Fruit fly (Drosophila melanogaster) whole organism, adult: ENCODE results near the gene Tre1.

ENCODE experiments used
- CG11617 ChIP-seq: fragments of 200-800 bp; sonication (Bioruptor generic); optimal IDR thresholded peaks from 2 replicates; lab custom pipeline; 2017; ENCODE audit warnings: mild to moderate bottlenecking, missing biosample characterization, missing genetic modification reagents, missing genetic modification characterization
- CG12768 ChIP-seq: fragments of 200-800 bp; sonication (Bioruptor generic); optimal IDR thresholded peaks from 2 replicates; lab custom pipeline; 2017; ENCODE audit warnings: missing biosample characterization, missing genetic modification characterization, mild to moderate bottlenecking, moderate library complexity, missing genetic modification reagents
- CG14711 ChIP-seq: fragments of 200-800 bp; sonication (Bioruptor generic); optimal IDR thresholded peaks from 2 replicates; lab custom pipeline; 2018; ENCODE audit warnings: missing biosample characterization, mild to moderate bottlenecking, missing genetic modification characterization, moderate library complexity
- CG1620 ChIP-seq: fragments of 200-800 bp; sonication (Bioruptor generic); optimal IDR thresholded peaks from 2 replicates; lab custom pipeline; 2016; ENCODE audit warnings: missing biosample characterization, missing genetic modification characterization
- CG33017 ChIP-seq: fragments of 200-800 bp; sonication (Bioruptor generic); optimal IDR thresholded peaks from 2 replicates; lab custom pipeline; 2018; ENCODE audit warnings: missing biosample characterization, mild to moderate bottlenecking, missing genetic modification characterization, moderate library complexity
- CG5204 ChIP-seq: fragments of 200-800 bp; sonication (Bioruptor generic); optimal IDR thresholded peaks from 2 replicates; lab custom pipeline; 2016; ENCODE audit warnings: missing biosample characterization, missing genetic modification characterization
- CG7045 ChIP-seq: fragments of 200-800 bp; sonication (Bioruptor generic); optimal IDR thresholded peaks from 2 replicates; lab custom pipeline; 2017; ENCODE audit warnings: missing biosample characterization, mild to moderate bottlenecking, missing genetic modification characterization
- CG7101 ChIP-seq: fragments of 200-800 bp; sonication (Bioruptor generic); optimal IDR thresholded peaks from 2 replicates; lab custom pipeline; 2018; ENCODE audit warnings: missing biosample characterization, mild to moderate bottlenecking, missing genetic modification characterization, moderate library complexity
- Clk ChIP-seq: fragments of 200-800 bp; sonication (Bioruptor generic); optimal IDR thresholded peaks from 2 replicates; lab custom pipeline; 2017; ENCODE audit warnings: missing biosample characterization, missing genetic modification characterization
- Crg-1 ChIP-seq: fragments of 200-800 bp; sonication (Bioruptor generic); optimal IDR thresholded peaks from 2 replicates; lab custom pipeline; 2016; ENCODE audit warnings: missing biosample characterization, missing genetic modification characterization
- Hr96 ChIP-seq: fragments of 200-800 bp; sonication (Bioruptor generic); optimal IDR thresholded peaks from 2 replicates; lab custom pipeline; 2016; ENCODE audit warnings: missing biosample characterization, missing genetic modification characterization
- Mnt ChIP-seq: fragments of 200-800 bp; sonication (Bioruptor generic); optimal IDR thresholded peaks from 2 replicates; lab custom pipeline; 2016; ENCODE audit warnings: missing biosample characterization, mild to moderate bottlenecking, missing genetic modification characterization
- bab1 ChIP-seq: fragments of 200-800 bp; sonication (Bioruptor generic); optimal IDR thresholded peaks from 3 replicates; lab custom pipeline; 2019; ENCODE audit warnings: missing biosample characterization, mild to moderate bottlenecking, missing genetic modification characterization, moderate library complexity
- cic ChIP-seq: fragments of 200-800 bp; sonication (Bioruptor generic); optimal IDR thresholded peaks from 2 replicates; lab custom pipeline; 2017; ENCODE audit warnings: missing biosample characterization, mild to moderate bottlenecking, missing genetic modification characterization, moderate library complexity
- cnc ChIP-seq, 2 experiments: fragments of >200 bp; optimal IDR thresholded peaks; 2 replicates each; lab custom pipeline; 2017
- kay ChIP-seq: fragments of 200-800 bp; sonication (Bioruptor generic); peaks from one replicate; lab custom pipeline; 2016; ENCODE audit warnings: missing biosample characterization, missing genetic modification characterization, borderline replicate concordance
- ovo ChIP-seq: fragments of 200-800 bp; sonication (Bioruptor generic); optimal IDR thresholded peaks from 2 replicates; lab custom pipeline; 2016; ENCODE audit warnings: missing biosample characterization, missing genetic modification characterization
- pad ChIP-seq: fragments of 200-800 bp; sonication (Bioruptor generic); optimal IDR thresholded peaks from 3 replicates; lab custom pipeline; 2017; ENCODE audit warnings: missing biosample characterization, missing genetic modification characterization, mild to moderate bottlenecking, moderate library complexity, missing genetic modification reagents
- tj ChIP-seq: fragments of 200-800 bp; sonication (Bioruptor generic); optimal IDR thresholded peaks from 3 replicates; lab custom pipeline; 2017; ENCODE audit warnings: missing biosample characterization, mild to moderate bottlenecking, missing genetic modification characterization, moderate library complexity
- toe ChIP-seq: fragments of 200-800 bp; sonication (Bioruptor generic); optimal IDR thresholded peaks from 2 replicates; lab custom pipeline; 2016; ENCODE audit warnings: missing biosample characterization, missing genetic modification characterization

Tre1 gene

dm6 chrX:5717741-5718475 lies 38.1 kb upstream of the Tre1 start, which contains the start of gene CG33080:
CG33080 (minus strand) TSS chrX:5717778.
- TF ChIP-seq CG12768, result no peak
- TF ChIP-seq Mnt (GFP tag; lab: Kevin White, UChicago), result no peak
- TF ChIP-seq CG1620 (GFP tag; lab: Kevin White, UChicago), result no peak
- no peak for TF ChIP-seq Crg-1 (GFP tag; lab: Kevin White, UChicago)
- no peak for TF ChIP-seq ovo (GFP tag; lab: Kevin White, UChicago)
- TF ChIP-seq bab1 (GFP tag; lab: Kevin White, UChicago), result no peak
- TF ChIP-seq CG7045, result no peak
- peak; percentile 3 for TF ChIP-seq CG7101 (tag; lab: Kevin White, UChicago)
- TF ChIP-seq CG5204 (GFP tag; lab: Kevin White, UChicago), result no peak
- TF ChIP-seq pad (GFP tag; lab: Kevin White, UChicago), result no peak
- no peak for TF ChIP-seq cnc (optimal IDR thresholded peaks at IDR 0.05; lab: Kevin White, UChicago)
- TF ChIP-seq CG33017, result no peak
- no peak for TF ChIP-seq Clk
- TF ChIP-seq CG14711 (tag; lab: Kevin White, UChicago), result peak; percentile 2
- TF ChIP-seq tj (GFP tag; lab: Kevin White, UChicago), result no peak
- no peak for TF ChIP-seq Hr96 (GFP tag; lab: Kevin White, UChicago)
- no peak for TF ChIP-seq toe (GFP tag; lab: Kevin White, UChicago)

dm6 chrX:5715455-5716227 lies 35.9 kb upstream of the Tre1 start:
- TF ChIP-seq CG33017 (peak; percentile 23), kay (GFP tag; lab: Kevin White, UChicago) (no peak), cnc (optimal IDR thresholded peaks at IDR 0.05; lab: Kevin White, UChicago) (no peak), CG7045 (no peak), Clk (no peak), cic (GFP tag; lab: Kevin White, UChicago) (no peak), CG7101 (tag; lab: Kevin White, UChicago) (peak; percentile 12), CG11617 (GFP tag; lab: Kevin White, UChicago) (peak; percentile 47), ovo (GFP tag; lab: Kevin White, UChicago) (peak; percentile 23), Crg-1 (GFP tag; lab: Kevin White, UChicago) (no peak), CG5204 (GFP tag; lab: Kevin White, UChicago) (no peak), CG12768 (no peak), CG14711 (tag; lab: Kevin White, UChicago) (no peak)

dm6 chrX:5714786-5715185 lies 35.0 kb upstream of the Tre1 start:
- TF ChIP-seq kay (GFP tag; lab: Kevin White, UChicago) (no peak), Crg-1 (GFP tag; lab: Kevin White, UChicago) (no peak), CG14711 (tag; lab: Kevin White, UChicago) (no peak), cnc (optimal IDR thresholded peaks at IDR 0.05; lab: Kevin White, UChicago) (no peak), Mnt (GFP tag; lab: Kevin White, UChicago) (no peak), cic (GFP tag; lab: Kevin White, UChicago) (no peak), CG7101 (tag; lab: Kevin White, UChicago) (no peak), tj (GFP tag; lab: Kevin White, UChicago) (no peak), pad (GFP tag; lab: Kevin White, UChicago) (no peak), ovo (GFP tag; lab: Kevin White, UChicago) (no peak), Clk (no peak), Hr96 (GFP tag; lab: Kevin White, UChicago) (no peak), CG12768 (no peak), CG1620 (GFP tag; lab: Kevin White, UChicago) (no peak), CG11617 (GFP tag; lab: Kevin White, UChicago) (no peak), bab1 (GFP tag; lab: Kevin White, UChicago) (no peak), CG33017 (no peak)

- TF ChIP-seq CG14711 (tag; lab: Kevin White, UChicago), result no peak
- TF ChIP-seq CG7101 (tag; lab: Kevin White, UChicago), result no peak
- no peak for TF ChIP-seq tj (GFP tag; lab: Kevin White, UChicago)
- no peak for TF ChIP-seq Mnt (GFP tag; lab: Kevin White, UChicago)
- no peak for TF ChIP-seq CG7045
- no peak for TF ChIP-seq cnc (optimal IDR thresholded peaks at IDR 0.05; lab: Kevin White, UChicago)
- no peak for TF ChIP-seq CG1620 (GFP tag; lab: Kevin White, UChicago)
- no peak for TF ChIP-seq CG5204 (GFP tag; lab: Kevin White, UChicago)
- no peak for TF ChIP-seq ovo (GFP tag; lab: Kevin White, UChicago)
- TF ChIP-seq CG33017, result no peak
- TF ChIP-seq Hr96 (GFP tag; lab: Kevin White, UChicago), result no peak
- TF ChIP-seq toe (GFP tag; lab: Kevin White, UChicago), result no peak
- no peak for TF ChIP-seq bab1 (GFP tag; lab: Kevin White, UChicago)
Measured at dm6 chrX:5712966-5713365, 33.2 kb upstream of the Tre1 start.

- TF ChIP-seq bab1 (GFP tag; lab: Kevin White, UChicago), result no peak
- TF ChIP-seq CG7045, result peak; percentile 64
- peak; percentile 33 for TF ChIP-seq CG1620 (GFP tag; lab: Kevin White, UChicago)
- TF ChIP-seq Clk, result peak; percentile 8
- peak; percentile 50 for TF ChIP-seq Hr96 (GFP tag; lab: Kevin White, UChicago)
- TF ChIP-seq Mnt (GFP tag; lab: Kevin White, UChicago), result peak; percentile 39
- peak; percentile 74 for TF ChIP-seq CG33017
- peak; percentile 66 for TF ChIP-seq CG12768
- TF ChIP-seq cic (GFP tag; lab: Kevin White, UChicago), result peak; percentile 33
- no peak for TF ChIP-seq ovo (GFP tag; lab: Kevin White, UChicago)
- peak; percentile 34 for TF ChIP-seq toe (GFP tag; lab: Kevin White, UChicago)
- TF ChIP-seq Crg-1 (GFP tag; lab: Kevin White, UChicago), result no peak
- peak; percentile 38 for TF ChIP-seq CG11617 (GFP tag; lab: Kevin White, UChicago)
- TF ChIP-seq tj (GFP tag; lab: Kevin White, UChicago), result peak; percentile 30
- peak; percentile 71 for TF ChIP-seq CG14711 (tag; lab: Kevin White, UChicago)
- peak; percentile 51 for TF ChIP-seq CG5204 (GFP tag; lab: Kevin White, UChicago)
- TF ChIP-seq CG7101 (tag; lab: Kevin White, UChicago), result peak; percentile 72
- TF ChIP-seq kay (GFP tag; lab: Kevin White, UChicago), result peak; percentile 29
- no peak for TF ChIP-seq cnc (optimal IDR thresholded peaks at IDR 0.05; lab: Kevin White, UChicago)
- peak; percentile 32 for TF ChIP-seq pad (GFP tag; lab: Kevin White, UChicago)
Measured at dm6 chrX:5705899-5706312, 26.1 kb upstream of the Tre1 start.
